Fruit fly (Drosophila melanogaster) whole organism, embryonic: Measurements from ENCODE around the gene CG5214.
A peak's percentile ranks its signal among the peaks of the same experiment; 100 is the strongest.

ENCODE experiments used
- Abd-B ChIP-seq: fragments of 200-800 bp; sonication (Bioruptor generic); optimal IDR thresholded peaks from 2 replicates; lab custom pipeline; 2018; ENCODE audit warnings: missing biosample characterization, mild to moderate bottlenecking, missing genetic modification characterization, moderate library complexity
- B-H2 ChIP-seq: fragments of 200-800 bp; sonication (Bioruptor generic); optimal IDR thresholded peaks from 2 replicates; lab custom pipeline; 2018; ENCODE audit warnings: missing biosample characterization, mild to moderate bottlenecking, missing genetic modification characterization
- CG10147 ChIP-seq: fragments of 200-800 bp; sonication (Bioruptor generic); optimal IDR thresholded peaks from 2 replicates; lab custom pipeline; 2019; ENCODE audit warnings: missing biosample characterization, mild to moderate bottlenecking, missing genetic modification characterization, moderate library complexity
- CG10274 ChIP-seq: fragments of 200-800 bp; sonication (Bioruptor generic); optimal IDR thresholded peaks from 3 replicates; lab custom pipeline; 2017; ENCODE audit warnings: missing biosample characterization, mild to moderate bottlenecking, missing genetic modification characterization
- CG12942 ChIP-seq: fragments of 200-800 bp; sonication (Bioruptor generic); optimal IDR thresholded peaks from 3 replicates; lab custom pipeline; 2016; ENCODE audit warnings: missing biosample characterization, missing genetic modification characterization
- CG13894 ChIP-seq: fragments of 200-800 bp; sonication (Bioruptor generic); optimal IDR thresholded peaks from 3 replicates; lab custom pipeline; 2018; ENCODE audit warnings: missing biosample characterization, mild to moderate bottlenecking, missing genetic modification characterization, moderate library complexity
- CG14441 ChIP-seq: fragments of 200-800 bp; sonication (Bioruptor generic); IDR thresholded peaks from 2 replicates; pipeline ENCODE4 v1.3.6; 2022; ENCODE audit warnings: missing biosample characterization, missing genetic modification characterization
- CG15073 ChIP-seq: fragments of 200-800 bp; sonication (Bioruptor generic); optimal IDR thresholded peaks from 2 replicates; lab custom pipeline; 2016; ENCODE audit warnings: missing biosample characterization, missing genetic modification characterization
- CG17361 ChIP-seq: fragments of 200-800 bp; sonication (Bioruptor generic); IDR thresholded peaks from 3 replicates; pipeline ENCODE4 v1.3.6; 2022; ENCODE audit warnings: missing biosample characterization, missing genetic modification characterization
- CG3847 ChIP-seq: fragments of 200-800 bp; sonication (Bioruptor generic); IDR thresholded peaks from 2 replicates; pipeline ENCODE4 v1.3.6; 2022; ENCODE audit warnings: missing biosample characterization, missing genetic modification characterization
- CG4282 ChIP-seq: fragments of 200-800 bp; sonication (Bioruptor generic); optimal IDR thresholded peaks from 2 replicates; lab custom pipeline; 2016; ENCODE audit warnings: missing biosample characterization, missing genetic modification characterization
- CG6689 ChIP-seq: fragments of 200-800 bp; sonication (Bioruptor generic); IDR thresholded peaks from 2 replicates; pipeline ENCODE4 v1.3.6; 2022; ENCODE audit warnings: missing biosample characterization, missing genetic modification characterization
- CG6765 ChIP-seq: fragments of 200-800 bp; sonication (Bioruptor generic); optimal IDR thresholded peaks from 3 replicates; lab custom pipeline; 2017; ENCODE audit warnings: missing biosample characterization, mild to moderate bottlenecking, missing genetic modification characterization
- CG7745 ChIP-seq: fragments of 200-800 bp; sonication (Bioruptor generic); optimal IDR thresholded peaks from 2 replicates; lab custom pipeline; 2018; ENCODE audit warnings: missing biosample characterization, mild to moderate bottlenecking, missing genetic modification characterization, moderate library complexity
- CG7963 ChIP-seq: fragments of 200-800 bp; sonication (Bioruptor generic); IDR thresholded peaks from 3 replicates; pipeline ENCODE4 v1.3.6; 2022; ENCODE audit warnings: missing biosample characterization, missing genetic modification characterization; ENCODE audit not compliant: partially characterized antibody
- CG7987 ChIP-seq: fragments of 200-800 bp; sonication (Bioruptor generic); optimal IDR thresholded peaks from 2 replicates; lab custom pipeline; 2018; ENCODE audit warnings: missing biosample characterization, mild to moderate bottlenecking, missing genetic modification characterization, moderate library complexity
- CG9215 ChIP-seq: fragments of 200-800 bp; sonication (Bioruptor generic); IDR thresholded peaks from 2 replicates; pipeline ENCODE4 v1.3.6; 2022; ENCODE audit warnings: missing biosample characterization, missing genetic modification characterization
- CTCF ChIP-seq: fragments of 200-800 bp; sonication (Bioruptor generic); optimal IDR thresholded peaks from 2 replicates; lab custom pipeline; 2017; ENCODE audit warnings: missing biosample characterization, mild to moderate bottlenecking, missing genetic modification characterization, moderate library complexity
- CkIIα-i1 ChIP-seq: fragments of 200-800 bp; sonication (Bioruptor generic); IDR thresholded peaks from 2 replicates; pipeline ENCODE4 v1.3.6; 2022; ENCODE audit warnings: missing biosample characterization, missing genetic modification characterization
- D19A ChIP-seq: fragments of 200-800 bp; optimal IDR thresholded peaks from 3 replicates; lab custom pipeline; 2019; ENCODE audit warnings: missing biosample characterization, mild to moderate bottlenecking, missing genetic modification characterization, moderate library complexity
- Ets97D ChIP-seq: fragments of 200-800 bp; sonication (Bioruptor generic); optimal IDR thresholded peaks from 3 replicates; lab custom pipeline; 2016; ENCODE audit warnings: missing biosample characterization, missing genetic modification characterization
- Fer1 ChIP-seq: fragments of 200-800 bp; sonication (Bioruptor generic); optimal IDR thresholded peaks from 2 replicates; lab custom pipeline; 2017; ENCODE audit warnings: missing biosample characterization, mild to moderate bottlenecking, missing genetic modification characterization
- HmgD ChIP-seq: fragments of 200-800 bp; sonication (Bioruptor generic); optimal IDR thresholded peaks from 3 replicates; lab custom pipeline; 2016; ENCODE audit warnings: missing biosample characterization, missing genetic modification characterization
- Hmx ChIP-seq: fragments of 200-800 bp; sonication (Bioruptor generic); optimal IDR thresholded peaks from 2 replicates; lab custom pipeline; 2016; ENCODE audit warnings: missing biosample characterization, missing genetic modification characterization
- Hr78 ChIP-seq, 2 experiments: fragments of 200-800 bp in 1 of 2; fragments of >200 bp in 1 of 2; sonication (Bioruptor generic) in 1 of 2; optimal IDR thresholded peaks; 2 replicates each; lab custom pipeline; 2017 to 2019; ENCODE audit warnings: missing biosample characterization in 2 of 2, missing genetic modification characterization in 2 of 2, mild to moderate bottlenecking in 1 of 2, moderate library complexity in 1 of 2
- Jarid2 ChIP-seq: fragments of 200-800 bp; sonication (Bioruptor generic); optimal IDR thresholded peaks from 3 replicates; lab custom pipeline; 2017; ENCODE audit warnings: mild to moderate bottlenecking, missing biosample characterization, missing genetic modification reagents, missing genetic modification characterization
- Mrtf ChIP-seq: fragments of 200-800 bp; sonication (Bioruptor generic); IDR thresholded peaks from 3 replicates; pipeline ENCODE4 v1.3.6; 2022; ENCODE audit warnings: missing biosample characterization, missing genetic modification characterization
- Nf-YB ChIP-seq: fragments of 200-800 bp; sonication (Bioruptor generic); optimal IDR thresholded peaks from 3 replicates; lab custom pipeline; 2019; ENCODE audit warnings: missing biosample characterization, mild to moderate bottlenecking, missing genetic modification characterization, moderate library complexity
- Sin3A ChIP-seq: fragments of >200 bp; optimal IDR thresholded peaks from 2 replicates; lab custom pipeline; 2018
- Vsx1 ChIP-seq: fragments of 200-800 bp; sonication (Bioruptor generic); optimal IDR thresholded peaks from 2 replicates; lab custom pipeline; 2017; ENCODE audit warnings: missing biosample characterization, mild to moderate bottlenecking, missing genetic modification characterization, missing genetic modification reagents
- amos ChIP-seq: fragments of 200-800 bp; sonication (Bioruptor generic); IDR thresholded peaks from 2 replicates; pipeline ENCODE4 v1.3.6; 2022; ENCODE audit warnings: missing biosample characterization, missing genetic modification characterization; ENCODE audit not compliant: partially characterized antibody
- btn ChIP-seq: fragments of 200-800 bp; sonication (Bioruptor generic); optimal IDR thresholded peaks from 2 replicates; lab custom pipeline; 2016; ENCODE audit warnings: missing biosample characterization, missing genetic modification characterization
- cad ChIP-seq: fragments of >200 bp; optimal IDR thresholded peaks from 2 replicates; lab custom pipeline; 2017; ENCODE audit warnings: missing biosample characterization, missing genetic modification characterization
- en ChIP-seq: fragments of 200-800 bp; sonication (Bioruptor generic); optimal IDR thresholded peaks from 2 replicates; lab custom pipeline; 2016; ENCODE audit warnings: missing biosample characterization, missing genetic modification characterization
- hkb ChIP-seq, 2 experiments: fragments of 200-800 bp in 1 of 2; fragments of >200 bp in 1 of 2; sonication (Bioruptor generic) in 1 of 2; IDR thresholded peaks in 1 of 2; optimal IDR thresholded peaks in 1 of 2; 2 replicates each; pipeline versions ENCODE4 v1.3.6 to Lab custom; 2017 to 2022; ENCODE audit warnings: missing biosample characterization in 1 of 2, missing genetic modification characterization in 1 of 2
- kni ChIP-seq: fragments of 200-800 bp; sonication (Bioruptor generic); optimal IDR thresholded peaks from 3 replicates; lab custom pipeline; 2017; ENCODE audit warnings: mild to moderate bottlenecking, missing biosample characterization, missing genetic modification reagents, missing genetic modification characterization
- lmd ChIP-seq: fragments of 200-800 bp; sonication (Bioruptor generic); IDR thresholded peaks from 2 replicates; pipeline ENCODE4 v1.3.6; 2022; ENCODE audit warnings: missing biosample characterization, missing genetic modification characterization
- lola ChIP-seq, 3 experiments: fragments of >200 bp in 2 of 3; fragments of 200-800 bp in 1 of 3; sonication (Bioruptor generic) in 1 of 3; optimal IDR thresholded peaks; 2 replicates each; lab custom pipeline; 2017 to 2019; ENCODE audit warnings: missing biosample characterization in 3 of 3, missing genetic modification characterization in 3 of 3, mild to moderate bottlenecking in 1 of 3, moderate library complexity in 1 of 3
- luna ChIP-seq: fragments of 200-800 bp; sonication (Bioruptor generic); optimal IDR thresholded peaks from 2 replicates; lab custom pipeline; 2016; ENCODE audit warnings: missing biosample characterization, missing genetic modification characterization
- nau ChIP-seq: fragments of 200-800 bp; sonication (Bioruptor generic); optimal IDR thresholded peaks from 3 replicates; lab custom pipeline; 2017; ENCODE audit warnings: missing biosample characterization, mild to moderate bottlenecking, missing genetic modification characterization, missing genetic modification reagents
- nom ChIP-seq: fragments of 200-800 bp; sonication (Bioruptor generic); optimal IDR thresholded peaks from 2 replicates; lab custom pipeline; 2017; ENCODE audit warnings: missing biosample characterization, missing genetic modification characterization, mild to moderate bottlenecking, moderate library complexity, missing genetic modification reagents
- pzg ChIP-seq: fragments of 200-800 bp; sonication (Bioruptor generic); optimal IDR thresholded peaks from 3 replicates; lab custom pipeline; 2018; ENCODE audit warnings: missing biosample characterization, mild to moderate bottlenecking, missing genetic modification characterization, moderate library complexity
- schlank ChIP-seq: fragments of 200-800 bp; sonication (Bioruptor generic); optimal IDR thresholded peaks from 2 replicates; lab custom pipeline; 2018; ENCODE audit warnings: missing biosample characterization, mild to moderate bottlenecking, missing genetic modification characterization
- scrt ChIP-seq: fragments of 200-800 bp; sonication (Bioruptor generic); optimal IDR thresholded peaks from 2 replicates; lab custom pipeline; 2018; ENCODE audit warnings: missing biosample characterization, mild to moderate bottlenecking, missing genetic modification characterization, moderate library complexity
- stc ChIP-seq: fragments of 200-800 bp; sonication (Bioruptor generic); IDR thresholded peaks from 2 replicates; pipeline ENCODE4 v1.3.6; 2022; ENCODE audit warnings: missing biosample characterization, missing genetic modification characterization
- tgo ChIP-seq: fragments of 200-800 bp; sonication (Bioruptor generic); IDR thresholded peaks from 3 replicates; pipeline ENCODE4 v1.3.6; 2022; ENCODE audit warnings: missing biosample characterization, missing genetic modification characterization
- trem ChIP-seq: fragments of 200-800 bp; optimal IDR thresholded peaks from 3 replicates; lab custom pipeline; 2019; ENCODE audit warnings: missing biosample characterization, mild to moderate bottlenecking, missing genetic modification characterization, moderate library complexity
- zen ChIP-seq: fragments of 200-800 bp; sonication (Bioruptor generic); optimal IDR thresholded peaks from 3 replicates; lab custom pipeline; 2018; ENCODE audit warnings: missing biosample characterization, mild to moderate bottlenecking, missing genetic modification characterization, moderate library complexity

Gene CG5214

DNA sequence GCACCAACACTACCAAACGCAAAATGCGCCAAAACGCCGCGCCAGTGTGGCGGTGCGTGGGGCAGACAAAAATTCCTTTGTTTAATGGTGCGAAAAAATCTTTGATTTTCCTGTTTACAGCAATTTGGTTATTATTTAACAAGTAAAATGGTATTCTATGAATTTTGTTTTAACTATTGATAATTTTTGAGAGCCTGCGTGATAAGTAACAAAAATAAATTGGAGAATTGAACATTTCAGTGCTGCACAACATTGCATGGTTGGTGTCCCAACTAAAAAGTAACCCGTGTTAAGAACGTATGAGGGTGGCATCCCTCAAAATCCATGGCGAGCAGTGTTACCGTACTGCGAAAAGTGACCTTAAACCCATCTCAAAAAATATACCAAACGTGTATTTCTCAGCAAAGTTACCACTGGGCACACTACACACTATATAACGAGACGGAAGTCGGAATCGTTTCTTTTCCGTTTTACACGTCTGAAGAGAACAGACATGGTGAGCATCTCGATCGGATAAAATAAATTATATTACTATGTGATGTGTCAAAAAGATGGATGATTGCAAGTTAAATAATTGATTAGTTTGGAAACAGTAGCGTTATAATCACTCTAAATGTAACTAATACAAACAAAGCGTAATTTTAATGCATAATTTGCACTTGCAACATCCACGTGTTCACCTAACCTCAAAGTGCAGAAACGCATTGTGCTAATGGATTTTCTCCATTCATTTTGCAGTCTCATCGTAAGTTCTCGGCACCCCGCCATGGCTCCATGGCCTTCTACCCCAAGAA is 22.5 kb upstream of the CG5214 start, which contains the start of the genes CG6693 and RpL3 (continued):
- TF ChIP-seq nau (no peak), HmgD (peak; percentile 23), trem (tag; lab: Kevin White, UChicago) (peak; percentile 94), Vsx1 (GFP tag; lab: Kevin White, UChicago) (peak; percentile 77), lola (GFP tag; optimal IDR thresholded peaks at IDR 0.05; lab: Kevin White, UChicago) (no peak), CG9215 (GFP tag; lab: Robert Waterston, UW) (no peak), Ets97D (GFP tag; lab: Kevin White, UChicago) (peak; percentile 98), Hr78 (GFP tag; optimal IDR thresholded peaks at IDR 0.05; lab: Kevin White, UChicago) (peak in 1 of 2 experiments; percentile 20), CG10147 (GFP tag; lab: Kevin White, UChicago) (peak; percentile 12), scrt (peak; percentile 84), luna (GFP tag; lab: Kevin White, UChicago) (peak; percentile 50), Jarid2 (GFP tag; lab: Kevin White, UChicago) (peak; percentile 85), tgo (GFP tag; lab: Robert Waterston, UW) (peak; percentile 22; the same call in 1 of the 3 replicates), CG6765 (peak; percentile 93), CG6689 (peak; percentile 60), Fer1 (peak; percentile 86), CG7963 (GFP tag; lab: Robert Waterston, UW) (no peak), Hmx (no peak), CG3847 (GFP tag; lab: Robert Waterston, UW) (peak; percentile 65), cad (no peak), CkIIα-i1 (peak; percentile 39; the same call in 1 of the 2 replicates), CG10274 (GFP tag; lab: Kevin White, UChicago) (peak; percentile 0), CTCF (GFP tag; lab: Kevin White, UChicago) (peak; percentile 64), Abd-B (GFP tag; lab: Kevin White, UChicago) (no peak), zen (tag; lab: Kevin White, UChicago) (peak; percentile 60), nom (GFP tag; lab: Kevin White, UChicago) (peak; percentile 92), pzg (GFP tag; lab: Kevin White, UChicago) (peak; percentile 99), CG12942 (GFP tag; lab: Kevin White, UChicago) (peak; percentile 19), CG13894 (tag; lab: Kevin White, UChicago) (peak; percentile 91), Mrtf (peak; percentile 51; the same call in 1 of the 3 replicates), CG4282 (GFP tag; lab: Kevin White, UChicago) (peak; percentile 5), CG14441 (no peak), en (GFP tag; lab: Kevin White, UChicago) (no peak), Sin3A (lab: Kevin White, UChicago) (peak; percentile 99), B-H2 (GFP tag; lab: Kevin White, UChicago) (peak; percentile 89), amos (peak; percentile 58), CG15073 (GFP tag; lab: Kevin White, UChicago) (no peak), stc (GFP tag; lab: Robert Waterston, UW) (peak; percentile 82), schlank (peak; percentile 79), Nf-YB (GFP tag; lab: Kevin White, UChicago) (peak; percentile 56), CG7987 (peak; percentile 95), lmd (GFP tag; lab: Robert Waterston, UW) (no peak; the same call in 1 of the 2 replicates), btn (GFP tag; lab: Kevin White, UChicago) (peak; percentile 47), kni (peak; percentile 49), D19A (tag; lab: Kevin White, UChicago) (peak; percentile 68), CG7745 (tag; lab: Kevin White, UChicago) (peak; percentile 39), CG17361 (GFP tag; lab: Robert Waterston, UW) (peak; percentile 78), hkb (optimal IDR thresholded peaks at IDR 0.05; lab: Kevin White, UChicago) (peak; percentile 93), hkb (GFP tag; IDR thresholded peaks at IDR 0.05; lab: Robert Waterston, UW) (peak; percentile 67)
